Fruit fly (Drosophila melanogaster) whole organism, embryonic: ENCODE measurements around the gene CG18473.

Experiments
- Aef1 ChIP-seq: fragments of 200-800 bp; sonication (Bioruptor generic); IDR thresholded peaks from 3 replicates; pipeline ENCODE4 v1.3.6; 2022; ENCODE audit warnings: missing biosample characterization, missing genetic modification characterization
- Awh ChIP-seq: fragments of 200-800 bp; sonication (Bioruptor generic); IDR thresholded peaks from 2 replicates; pipeline ENCODE4, ENCODE4 v1.3.6; 2022; ENCODE audit warnings: missing biosample characterization, missing genetic modification characterization
- Bgb ChIP-seq: fragments of 200-800 bp; sonication (Bioruptor generic); IDR thresholded peaks from 2 replicates; pipeline ENCODE4 v1.3.6; 2022; ENCODE audit warnings: missing biosample characterization, missing genetic modification characterization; ENCODE audit not compliant: partially characterized antibody
- CG11723 ChIP-seq: fragments of 200-800 bp; sonication (Bioruptor generic); optimal IDR thresholded peaks from 2 replicates; lab custom pipeline; 2017; ENCODE audit warnings: missing biosample characterization, mild to moderate bottlenecking, missing genetic modification characterization
- CG13624 ChIP-seq: fragments of 200-800 bp; sonication (Bioruptor generic); optimal IDR thresholded peaks from 2 replicates; lab custom pipeline; 2016; ENCODE audit warnings: missing biosample characterization, missing genetic modification characterization
- CG15011 ChIP-seq: fragments of 200-800 bp; sonication (Bioruptor generic); optimal IDR thresholded peaks from 3 replicates; lab custom pipeline; 2018; ENCODE audit warnings: missing biosample characterization, mild to moderate bottlenecking, missing genetic modification characterization
- CG15696 ChIP-seq: fragments of 200-800 bp; sonication (Bioruptor generic); optimal IDR thresholded peaks from 2 replicates; lab custom pipeline; 2019; ENCODE audit warnings: missing biosample characterization, mild to moderate bottlenecking, missing genetic modification characterization, moderate library complexity
- CG1603 ChIP-seq: fragments of 200-800 bp; sonication (Bioruptor generic); optimal IDR thresholded peaks from 2 replicates; lab custom pipeline; 2019; ENCODE audit warnings: missing biosample characterization, mild to moderate bottlenecking, missing genetic modification characterization, moderate library complexity
- CG17186 ChIP-seq: fragments of 200-800 bp; sonication (Bioruptor generic); optimal IDR thresholded peaks from 3 replicates; lab custom pipeline; 2017; ENCODE audit warnings: missing biosample characterization, missing genetic modification reagents, missing genetic modification characterization
- CG18599 ChIP-seq: fragments of 200-800 bp; sonication (Bioruptor generic); optimal IDR thresholded peaks from 3 replicates; lab custom pipeline; 2017; ENCODE audit warnings: missing biosample characterization, missing genetic modification characterization, mild to moderate bottlenecking, moderate library complexity, missing genetic modification reagents
- CG2712 ChIP-seq: fragments of 200-800 bp; optimal IDR thresholded peaks from 3 replicates; lab custom pipeline; 2019; ENCODE audit warnings: missing biosample characterization, mild to moderate bottlenecking, missing genetic modification characterization, moderate library complexity
- CG2889 ChIP-seq: fragments of 200-800 bp; sonication (Bioruptor generic); IDR thresholded peaks from 3 replicates; pipeline ENCODE4 v1.3.6; 2022; ENCODE audit warnings: missing biosample characterization, missing genetic modification characterization
- CG6654 ChIP-seq: fragments of 200-800 bp; sonication (Bioruptor generic); optimal IDR thresholded peaks from 2 replicates; lab custom pipeline; 2017; ENCODE audit warnings: missing biosample characterization, mild to moderate bottlenecking, missing genetic modification characterization
- CG6765 ChIP-seq: fragments of 200-800 bp; sonication (Bioruptor generic); optimal IDR thresholded peaks from 3 replicates; lab custom pipeline; 2017; ENCODE audit warnings: missing biosample characterization, mild to moderate bottlenecking, missing genetic modification characterization
- CG6813 ChIP-seq: fragments of 200-800 bp; sonication (Bioruptor generic); optimal IDR thresholded peaks from 2 replicates; lab custom pipeline; 2017; ENCODE audit warnings: missing biosample characterization, missing genetic modification characterization, mild to moderate bottlenecking, moderate library complexity, missing genetic modification reagents
- CG8944 ChIP-seq: fragments of 200-800 bp; sonication (Bioruptor generic); optimal IDR thresholded peaks from 3 replicates; lab custom pipeline; 2016; ENCODE audit warnings: missing biosample characterization, missing genetic modification characterization
- Dek ChIP-seq: fragments of 200-800 bp; sonication (Bioruptor generic); optimal IDR thresholded peaks from 3 replicates; lab custom pipeline; 2019; ENCODE audit warnings: missing biosample characterization, mild to moderate bottlenecking, missing genetic modification characterization, moderate library complexity
- Dll ChIP-seq: fragments of 200-800 bp; sonication (Bioruptor generic); IDR thresholded peaks from 4 replicates; pipeline ENCODE4 v1.3.6; 2022; ENCODE audit warnings: missing biosample characterization, missing genetic modification characterization; ENCODE audit not compliant: partially characterized antibody
- Dp ChIP-seq: fragments of 200-800 bp; sonication (Bioruptor generic); optimal IDR thresholded peaks from 2 replicates; lab custom pipeline; 2018; ENCODE audit warnings: missing biosample characterization, mild to moderate bottlenecking, missing genetic modification characterization, moderate library complexity
- Ets97D ChIP-seq: fragments of 200-800 bp; sonication (Bioruptor generic); optimal IDR thresholded peaks from 3 replicates; lab custom pipeline; 2016; ENCODE audit warnings: missing biosample characterization, missing genetic modification characterization
- HHEX ChIP-seq: fragments of 200-800 bp; sonication (Bioruptor generic); optimal IDR thresholded peaks from 3 replicates; lab custom pipeline; 2017; ENCODE audit warnings: missing biosample characterization, mild to moderate bottlenecking, missing genetic modification characterization, missing genetic modification reagents
- Hr39 ChIP-seq: fragments of >200 bp; optimal IDR thresholded peaks from 2 replicates; lab custom pipeline; 2017
- Hr78 ChIP-seq, 2 experiments: fragments of 200-800 bp in 1 of 2; fragments of >200 bp in 1 of 2; sonication (Bioruptor generic) in 1 of 2; optimal IDR thresholded peaks; 2 replicates each; lab custom pipeline; 2017 to 2019; ENCODE audit warnings: missing biosample characterization in 2 of 2, missing genetic modification characterization in 2 of 2, mild to moderate bottlenecking in 1 of 2, moderate library complexity in 1 of 2
- MESR4 ChIP-seq: fragments of 200-800 bp; sonication (Bioruptor generic); optimal IDR thresholded peaks from 2 replicates; lab custom pipeline; 2018; ENCODE audit warnings: missing biosample characterization, mild to moderate bottlenecking, missing genetic modification characterization, moderate library complexity
- MTF-1 ChIP-seq: fragments of 200-800 bp; sonication (Bioruptor generic); optimal IDR thresholded peaks from 2 replicates; lab custom pipeline; 2018; ENCODE audit warnings: missing biosample characterization, mild to moderate bottlenecking, missing genetic modification characterization, borderline replicate concordance
- Usf ChIP-seq: fragments of 200-800 bp; sonication (Bioruptor generic); optimal IDR thresholded peaks from 2 replicates; lab custom pipeline; 2017; ENCODE audit warnings: missing genotype, missing biosample characterization, missing genetic modification characterization
- chif ChIP-seq, 2 experiments: fragments of 200-800 bp; sonication (Bioruptor generic); optimal IDR thresholded peaks; 3 replicates each; lab custom pipeline; 2016; ENCODE audit warnings: missing biosample characterization in 2 of 2, missing genetic modification characterization in 2 of 2
- dimm ChIP-seq: fragments of 200-800 bp; sonication (Bioruptor generic); IDR thresholded peaks from 2 replicates; pipeline ENCODE4 v1.3.6; 2022; ENCODE audit warnings: missing biosample characterization, missing genetic modification characterization
- fd64A ChIP-seq: fragments of 200-800 bp; sonication (Bioruptor generic); optimal IDR thresholded peaks from 3 replicates; lab custom pipeline; 2018; ENCODE audit warnings: missing biosample characterization, mild to moderate bottlenecking, missing genetic modification characterization
- fd96Cb ChIP-seq: fragments of 200-800 bp; sonication (Bioruptor generic); optimal IDR thresholded peaks from 2 replicates; lab custom pipeline; 2018; ENCODE audit warnings: missing biosample characterization, mild to moderate bottlenecking, missing genetic modification characterization, moderate library complexity
- fu2 ChIP-seq: fragments of 200-800 bp; sonication (Bioruptor generic); optimal IDR thresholded peaks from 2 replicates; lab custom pipeline; 2016; ENCODE audit warnings: missing biosample characterization, missing genetic modification characterization
- grau ChIP-seq: fragments of 200-800 bp; optimal IDR thresholded peaks from 3 replicates; lab custom pipeline; 2019; ENCODE audit warnings: missing biosample characterization, mild to moderate bottlenecking, missing genetic modification characterization, moderate library complexity
- hkb ChIP-seq, 2 experiments: fragments of 200-800 bp in 1 of 2; fragments of >200 bp in 1 of 2; sonication (Bioruptor generic) in 1 of 2; IDR thresholded peaks in 1 of 2; optimal IDR thresholded peaks in 1 of 2; 2 replicates each; pipeline versions ENCODE4 v1.3.6 to Lab custom; 2017 to 2022; ENCODE audit warnings: missing biosample characterization in 1 of 2, missing genetic modification characterization in 1 of 2
- inv ChIP-seq: fragments of 200-800 bp; sonication (Bioruptor generic); IDR thresholded peaks from 2 replicates; pipeline ENCODE4 v1.3.6; 2022; ENCODE audit warnings: missing biosample characterization, missing genetic modification characterization; ENCODE audit not compliant: partially characterized antibody
- kay ChIP-seq: fragments of 200-800 bp; sonication (Bioruptor generic); optimal IDR thresholded peaks from 2 replicates; lab custom pipeline; 2016; ENCODE audit warnings: missing biosample characterization, missing genetic modification characterization
- lilli ChIP-seq: fragments of 200-800 bp; sonication (Bioruptor generic); optimal IDR thresholded peaks from 3 replicates; lab custom pipeline; 2016; ENCODE audit warnings: missing biosample characterization, missing genetic modification characterization
- nerfin-1 ChIP-seq: fragments of 200-800 bp; sonication (Bioruptor generic); optimal IDR thresholded peaks from 3 replicates; lab custom pipeline; 2019; ENCODE audit warnings: missing biosample characterization, mild to moderate bottlenecking, missing genetic modification characterization, moderate library complexity
- nerfin-2 ChIP-seq: fragments of 200-800 bp; sonication (Bioruptor generic); IDR thresholded peaks from 2 replicates; pipeline ENCODE4 v1.3.6; 2022; ENCODE audit warnings: missing biosample characterization, missing genetic modification characterization; ENCODE audit not compliant: partially characterized antibody
- otp ChIP-seq: fragments of 200-800 bp; sonication (Bioruptor generic); IDR thresholded peaks from 3 replicates; pipeline ENCODE4, ENCODE4 v1.3.6; 2022; ENCODE audit warnings: missing biosample characterization, missing genetic modification characterization
- pnt ChIP-seq: fragments of 200-800 bp; sonication (Bioruptor generic); optimal IDR thresholded peaks from 3 replicates; lab custom pipeline; 2016; ENCODE audit warnings: missing biosample characterization, missing genetic modification characterization
- pros ChIP-seq: fragments of 200-800 bp; sonication (Bioruptor generic); optimal IDR thresholded peaks from 3 replicates; lab custom pipeline; 2019; ENCODE audit warnings: missing biosample characterization, mild to moderate bottlenecking, missing genetic modification characterization, moderate library complexity
- seq ChIP-seq: fragments of 200-800 bp; sonication (Bioruptor generic); IDR thresholded peaks from 2 replicates; pipeline ENCODE4 v1.3.6; 2022; ENCODE audit warnings: missing biosample characterization, missing genetic modification characterization
- so ChIP-seq: fragments of 200-800 bp; sonication (Bioruptor generic); IDR thresholded peaks from 3 replicates; pipeline ENCODE4 v1.3.6; 2022; ENCODE audit warnings: missing biosample characterization, missing genetic modification characterization
- sug ChIP-seq: fragments of 200-800 bp; optimal IDR thresholded peaks from 2 replicates; lab custom pipeline; 2019; ENCODE audit warnings: missing biosample characterization, mild to moderate bottlenecking, missing genetic modification characterization, moderate library complexity
- zen ChIP-seq: fragments of 200-800 bp; sonication (Bioruptor generic); optimal IDR thresholded peaks from 3 replicates; lab custom pipeline; 2018; ENCODE audit warnings: missing biosample characterization, mild to moderate bottlenecking, missing genetic modification characterization, moderate library complexity
- zf30C ChIP-seq: fragments of 200-800 bp; sonication (Bioruptor generic); optimal IDR thresholded peaks from 3 replicates; lab custom pipeline; 2018; ENCODE audit warnings: missing biosample characterization, mild to moderate bottlenecking, missing genetic modification characterization
- zfh2 ChIP-seq: fragments of 200-800 bp; sonication (Bioruptor generic); optimal IDR thresholded peaks from 2 replicates; lab custom pipeline; 2016; ENCODE audit warnings: missing biosample characterization, missing genetic modification characterization

CG18473 gene

dm6 chr3R:9351415-9352379, 11.4 kb upstream of the CG18473 start (continued):
- TF ChIP-seq grau (tag; lab: Kevin White, UChicago), result peak; percentile 76
- no peak for TF ChIP-seq Dp (GFP tag; lab: Kevin White, UChicago)
- TF ChIP-seq chif (GFP tag; optimal IDR thresholded peaks at IDR 0.05; lab: Kevin White, UChicago), result peak; percentile 34 to 40
- no peak for TF ChIP-seq pros (GFP tag; lab: Kevin White, UChicago)
- TF ChIP-seq kay (GFP tag; lab: Kevin White, UChicago), result peak; percentile 22
- no peak for TF ChIP-seq inv
- TF ChIP-seq CG1603, result peak; percentile 19
- peak; percentile 77 for TF ChIP-seq lilli (GFP tag; lab: Kevin White, UChicago)
- peak; percentile 62 for TF ChIP-seq fu2 (GFP tag; lab: Kevin White, UChicago)
- TF ChIP-seq Bgb (GFP tag; lab: Robert Waterston, UW), result no peak
- peak; percentile 72 for TF ChIP-seq CG6813 (GFP tag; lab: Kevin White, UChicago)
- TF ChIP-seq CG11723 (GFP tag; lab: Kevin White, UChicago), result no peak
- peak; percentile 77 for TF ChIP-seq CG6765
- TF ChIP-seq CG18599, result peak; percentile 87
- TF ChIP-seq Ets97D (GFP tag; lab: Kevin White, UChicago), result no peak
- TF ChIP-seq pnt (GFP tag; lab: Kevin White, UChicago), result no peak
- TF ChIP-seq CG17186 (GFP tag; lab: Kevin White, UChicago), result no peak
- TF ChIP-seq nerfin-1 (tag; lab: Kevin White, UChicago), result no peak
- peak; percentile 7 for TF ChIP-seq CG15696 (tag; lab: Kevin White, UChicago)
- no peak for TF ChIP-seq Dll (GFP tag; lab: Robert Waterston, UW)
- peak; percentile 43 for TF ChIP-seq fd96Cb (tag; lab: Kevin White, UChicago)
- peak; percentile 53 for TF ChIP-seq zfh2 (GFP tag; lab: Kevin White, UChicago)
- no peak for TF ChIP-seq dimm
- TF ChIP-seq Hr78 (GFP tag; optimal IDR thresholded peaks at IDR 0.05; lab: Kevin White, UChicago), result no peak
- peak; percentile 66 for TF ChIP-seq zf30C (GFP tag; lab: Kevin White, UChicago)
- no peak for TF ChIP-seq CG6654
- no peak for TF ChIP-seq fd64A
- TF ChIP-seq MESR4 (GFP tag; lab: Kevin White, UChicago), result no peak
- peak; percentile 47 for TF ChIP-seq Dek (tag; lab: Kevin White, UChicago)
- no peak for TF ChIP-seq zen (tag; lab: Kevin White, UChicago)
- TF ChIP-seq CG2712 (tag; lab: Kevin White, UChicago), result peak; percentile 56
- TF ChIP-seq CG13624 (GFP tag; lab: Kevin White, UChicago), result peak; percentile 79
- TF ChIP-seq CG15011, result peak; percentile 52
- no peak for TF ChIP-seq otp (GFP tag; lab: Robert Waterston, UW)
- no peak for TF ChIP-seq nerfin-2 (GFP tag; lab: Robert Waterston, UW)
- TF ChIP-seq Hr39 (lab: Kevin White, UChicago), result no peak
- TF ChIP-seq Usf (GFP tag; lab: Kevin White, UChicago), result peak; percentile 1
- TF ChIP-seq Awh (GFP tag; lab: Robert Waterston, UW), result no peak
- TF ChIP-seq so (GFP tag; lab: Robert Waterston, UW), result no peak
- TF ChIP-seq hkb (optimal IDR thresholded peaks at IDR 0.05; lab: Kevin White, UChicago), result no peak
- TF ChIP-seq hkb (GFP tag; IDR thresholded peaks at IDR 0.05; lab: Robert Waterston, UW), result no peak
- peak; percentile 63 for TF ChIP-seq HHEX (GFP tag; lab: Kevin White, UChicago)
- peak; percentile 70 for TF ChIP-seq sug (tag; lab: Kevin White, UChicago)
- peak; percentile 19 for TF ChIP-seq CG8944
- no peak for TF ChIP-seq Aef1 (GFP tag; lab: Robert Waterston, UW)
- no peak for TF ChIP-seq seq (GFP tag; lab: Robert Waterston, UW)
- no peak for TF ChIP-seq MTF-1 (GFP tag; lab: Kevin White, UChicago)
- TF ChIP-seq CG2889 (GFP tag; lab: Robert Waterston, UW), result no peak
